Worm (Caenorhabditis elegans) whole organism, L4 larva: ENCODE measurements around the gene col-8.
A peak's percentile ranks its signal among the peaks of the same experiment; 100 is the strongest.

Source experiments
- F10B5.3 ChIP-seq: sonication (generic microtip); optimal IDR thresholded peaks from 2 replicates; lab custom pipeline; 2016; ENCODE audit warnings: mild to moderate bottlenecking, missing genetic modification characterization, missing compliant biosample characterization
- R02D3.7 ChIP-seq: fragments of 150-350 bp; sonication (generic microtip); optimal IDR thresholded peaks from 3 replicates; lab custom pipeline; 2014; ENCODE audit warnings: missing biosample characterization, missing genetic modification characterization
- T20F7.1 ChIP-seq: fragments of 200-800 bp; sonication (Bioruptor generic); optimal IDR thresholded peaks from 2 replicates; lab custom pipeline; 2018; ENCODE audit warnings: mild to moderate bottlenecking, missing genetic modification characterization, missing compliant biosample characterization
- T26A8.4 ChIP-seq: fragments of 200-800 bp; sonication (Bioruptor generic); IDR thresholded peaks from 2 replicates; pipeline ENCODE4 v1.3.6; 2022; ENCODE audit warnings: missing genetic modification characterization, missing compliant biosample characterization
- Y105C5A.15 ChIP-seq: fragments of 200-800 bp; sonication (Bioruptor generic); IDR thresholded peaks from 2 replicates; pipeline ENCODE4 v1.3.6; 2022; ENCODE audit warnings: missing genetic modification characterization, missing compliant biosample characterization
- Y75B8A.6 ChIP-seq: fragments of 200-800 bp; sonication (Bioruptor generic); IDR thresholded peaks from 2 replicates; pipeline ENCODE4 v1.3.6; 2022; ENCODE audit warnings: missing genetic modification reagents, missing genetic modification characterization, missing compliant biosample characterization
- ZK337.2 ChIP-seq: fragments of 200-800 bp; sonication (Bioruptor generic); IDR thresholded peaks from 2 replicates; pipeline ENCODE4 v1.3.6; 2022; ENCODE audit warnings: missing genetic modification reagents, missing genetic modification characterization, missing compliant biosample characterization
- aha-1 ChIP-seq: fragments of 150-350 bp; peaks from one replicate; lab custom pipeline; 2014; ENCODE audit warnings: missing biosample characterization, missing genetic modification characterization
- ama-1 ChIP-seq: fragments of 150-350 bp; optimal IDR thresholded peaks from 2 replicates; lab custom pipeline; 2014; ENCODE audit warnings: inconsistent platforms, mixed read lengths
- arid-1 ChIP-seq: fragments of 200-800 bp; sonication (Bioruptor generic); conservative IDR thresholded peaks from 2 replicates; pipeline ENCODE4 v1.3.6; 2022; ENCODE audit warnings: missing genetic modification reagents, missing genetic modification characterization, missing compliant biosample characterization
- ceh-20 ChIP-seq: fragments of 200-800 bp; sonication (Bioruptor generic); IDR thresholded peaks from 2 replicates; pipeline ENCODE4 v1.3.6; 2022; ENCODE audit warnings: missing genetic modification reagents, missing genetic modification characterization, missing compliant biosample characterization
- ceh-28 ChIP-seq: fragments of 150-350 bp; optimal IDR thresholded peaks from 2 replicates; lab custom pipeline; 2014; ENCODE audit warnings: missing biosample characterization, missing genetic modification reagents, missing genetic modification characterization
- ctbp-1 ChIP-seq: fragments of 200-800 bp; sonication (Bioruptor generic); IDR thresholded peaks from 2 replicates; pipeline ENCODE4 v1.3.6; 2022; ENCODE audit warnings: missing genetic modification reagents, missing genetic modification characterization, missing compliant biosample characterization
- daf-12 ChIP-seq: fragments of 150-350 bp; optimal IDR thresholded peaks from 2 replicates; lab custom pipeline; 2014; ENCODE audit warnings: missing biosample characterization, missing genetic modification reagents, missing genetic modification characterization
- daf-8 ChIP-seq: fragments of 200-800 bp; sonication (Bioruptor generic); IDR thresholded peaks from 2 replicates; pipeline ENCODE4 v1.3.6; 2022; ENCODE audit warnings: missing genetic modification characterization, missing compliant biosample characterization
- dmd-6 ChIP-seq: fragments of 200-800 bp; sonication (Bioruptor generic); IDR thresholded peaks from 2 replicates; pipeline ENCODE4 v1.3.6; 2022; ENCODE audit warnings: missing genetic modification reagents, missing genetic modification characterization, missing compliant biosample characterization
- dmd-8 ChIP-seq: fragments of 200-800 bp; sonication (Bioruptor generic); IDR thresholded peaks from 2 replicates; pipeline ENCODE4 v1.3.6; 2022; ENCODE audit warnings: missing genetic modification characterization, missing compliant biosample characterization
- dmd-9 ChIP-seq: fragments of 200-800 bp; sonication (Bioruptor generic); IDR thresholded peaks from 2 replicates; pipeline ENCODE4 v1.3.6; 2022; ENCODE audit warnings: missing genetic modification reagents, missing genetic modification characterization, missing compliant biosample characterization
- dpl-1 ChIP-seq: fragments of 150-350 bp; optimal IDR thresholded peaks from 2 replicates; lab custom pipeline; 2014; ENCODE audit warnings: missing biosample characterization, missing genetic modification reagents, missing genetic modification characterization
- duxl-1 ChIP-seq: sonication (generic microtip); optimal IDR thresholded peaks from 2 replicates; lab custom pipeline; 2016; ENCODE audit warnings: mild to moderate bottlenecking, missing genetic modification characterization, moderate library complexity, missing compliant biosample characterization; ENCODE audit not compliant: poor library complexity
- egl-27 ChIP-seq: sonication (generic microtip); optimal IDR thresholded peaks from 3 replicates; lab custom pipeline; 2017; ENCODE audit warnings: missing biosample characterization, missing genetic modification reagents, missing genetic modification characterization
- hlh-30 ChIP-seq: sonication (generic microtip); optimal IDR thresholded peaks from 2 replicates; lab custom pipeline; 2017; ENCODE audit warnings: antibody characterized with exemption, mild to moderate bottlenecking, missing genetic modification characterization, missing compliant biosample characterization; ENCODE audit not compliant: insufficient read depth
- lim-7 ChIP-seq: fragments of 200-800 bp; sonication (Bioruptor generic); IDR thresholded peaks from 2 replicates; pipeline ENCODE4 v1.3.6; 2022; ENCODE audit warnings: missing genetic modification characterization, missing compliant biosample characterization
- lin-15B ChIP-seq: fragments of 150-350 bp; sonication (generic microtip); optimal IDR thresholded peaks from 3 replicates; lab custom pipeline; 2014; ENCODE audit warnings: missing biosample characterization, missing genetic modification characterization
- lin-29 ChIP-seq: fragments of 200-800 bp; sonication (Bioruptor generic); IDR thresholded peaks from 2 replicates; pipeline ENCODE4 v1.3.6; 2022; ENCODE audit warnings: missing genetic modification reagents, missing genetic modification characterization, missing compliant biosample characterization
- lin-39 ChIP-seq: fragments of 150-350 bp; optimal IDR thresholded peaks from 2 replicates; lab custom pipeline; 2014; ENCODE audit warnings: missing biosample characterization, missing genetic modification reagents, missing genetic modification characterization
- lir-3 ChIP-seq: sonication (generic microtip); optimal IDR thresholded peaks from 2 replicates; lab custom pipeline; 2016; ENCODE audit warnings: mild to moderate bottlenecking, missing genetic modification characterization, missing compliant biosample characterization
- mdl-1 ChIP-seq, 2 experiments: fragments of 150-350 bp in 1 of 2; sonication (generic microtip) in 1 of 2; optimal IDR thresholded peaks; 2 replicates each; lab custom pipeline; 2014 to 2017; ENCODE audit warnings: missing biosample characterization in 2 of 2, missing genetic modification characterization in 2 of 2
- nhr-11 ChIP-seq: fragments of 150-350 bp; optimal IDR thresholded peaks from 2 replicates; lab custom pipeline; 2014; ENCODE audit warnings: missing biosample characterization, missing genetic modification characterization
- nhr-237 ChIP-seq: sonication (generic microtip); optimal IDR thresholded peaks from 2 replicates; lab custom pipeline; 2017; ENCODE audit warnings: missing biosample characterization, missing genetic modification characterization
- nhr-28 ChIP-seq: fragments of 150-350 bp; optimal IDR thresholded peaks from 2 replicates; lab custom pipeline; 2014; ENCODE audit warnings: missing biosample characterization, missing genetic modification characterization
- nhr-48 ChIP-seq: sonication (generic microtip); optimal IDR thresholded peaks from 2 replicates; lab custom pipeline; 2016; ENCODE audit warnings: mild to moderate bottlenecking, missing genetic modification characterization, missing compliant biosample characterization
- nhr-6 ChIP-seq: fragments of 150-350 bp; optimal IDR thresholded peaks from 2 replicates; lab custom pipeline; 2014; ENCODE audit warnings: missing biosample characterization, missing genetic modification characterization
- nhr-77 ChIP-seq: fragments of 150-350 bp; optimal IDR thresholded peaks from 2 replicates; lab custom pipeline; 2014; ENCODE audit warnings: missing biosample characterization, missing genetic modification characterization
- php-3 ChIP-seq: fragments of 200-800 bp; sonication (Bioruptor generic); IDR thresholded peaks from 2 replicates; pipeline ENCODE4 v1.3.6; 2022; ENCODE audit warnings: missing genetic modification reagents, missing genetic modification characterization, missing compliant biosample characterization
- rbr-2 ChIP-seq: sonication (generic microtip); optimal IDR thresholded peaks from 2 replicates; lab custom pipeline; 2016; ENCODE audit warnings: missing genotype, missing genetic modification characterization, missing compliant biosample characterization
- sdz-12 ChIP-seq: fragments of 200-800 bp; sonication (Bioruptor generic); optimal IDR thresholded peaks from 2 replicates; lab custom pipeline; 2018; ENCODE audit warnings: mild to moderate bottlenecking, missing genetic modification characterization, missing compliant biosample characterization
- set-16 ChIP-seq: fragments of 200-800 bp; sonication (Bioruptor generic); IDR thresholded peaks from 2 replicates; pipeline ENCODE4 v1.3.6; 2022; ENCODE audit warnings: missing genetic modification reagents, missing genetic modification characterization, missing compliant biosample characterization
- snpc-4 ChIP-seq: fragments of 150-350 bp; optimal IDR thresholded peaks from 2 replicates; lab custom pipeline; 2014; ENCODE audit warnings: missing biosample characterization, missing genetic modification characterization
- tag-97 ChIP-seq: fragments of 200-800 bp; sonication (Bioruptor generic); IDR thresholded peaks from 2 replicates; pipeline ENCODE4 v1.3.6; 2022; ENCODE audit warnings: missing genetic modification characterization, missing compliant biosample characterization
- tra-1 ChIP-seq: fragments of 200-800 bp; sonication (Bioruptor generic); IDR thresholded peaks from 2 replicates; pipeline ENCODE4 v1.3.6; 2022; ENCODE audit warnings: missing genetic modification reagents, missing genetic modification characterization, missing compliant biosample characterization
- unc-62 ChIP-seq, 3 experiments: fragments of 150-350 bp in 1 of 3; sonication (generic microtip); optimal IDR thresholded peaks in 2 of 3; peaks in 1 of 3; 1 replicate in 1 of 3; 2 replicates in 2 of 3; lab custom pipeline; 2014 to 2017; ENCODE audit warnings: missing biosample characterization in 3 of 3, missing genetic modification characterization in 3 of 3, missing genetic modification reagents in 3 of 3, missing genotype in 1 of 3
- zag-1 ChIP-seq: fragments of 150-350 bp; optimal IDR thresholded peaks from 2 replicates; lab custom pipeline; 2014; ENCODE audit warnings: missing biosample characterization, missing genetic modification characterization
- zfp-3 ChIP-seq: fragments of 200-800 bp; sonication (Bioruptor generic); conservative IDR thresholded peaks from 2 replicates; pipeline ENCODE4 v1.3.6; 2022; ENCODE audit warnings: missing genetic modification reagents, missing genetic modification characterization, missing compliant biosample characterization

Gene col-8

ce11 chrIII:7064185-7064584 is 43.8 kb upstream of the col-8 start, which contains the start of gene R01H2.4:
R01H2.4 (minus strand) TSS chrIII:7064285.
- no peak for TF ChIP-seq Y75B8A.6
- no peak for TF ChIP-seq tag-97 (GFP tag; lab: Robert Waterston, UW)
- TF ChIP-seq snpc-4 (tag; lab: Kevin White, UChicago), result no peak
- TF ChIP-seq set-16 (GFP tag; lab: Robert Waterston, UW), result no peak
- no peak for TF ChIP-seq daf-12 (tag; lab: Kevin White, UChicago)
- TF ChIP-seq dmd-8 (GFP tag; lab: Robert Waterston, UW), result no peak
- no peak for TF ChIP-seq mdl-1 (tag; optimal IDR thresholded peaks at IDR 0.05; lab: Kevin White, UChicago)
- TF ChIP-seq zfp-3, result no peak
- no peak for TF ChIP-seq dpl-1
- no peak for TF ChIP-seq lin-29
- TF ChIP-seq Y105C5A.15, result no peak
- no peak for TF ChIP-seq nhr-6 (tag; lab: Kevin White, UChicago)
- no peak for TF ChIP-seq php-3 (GFP tag; lab: Robert Waterston, UW)
- TF ChIP-seq, all 104 proteins: peak for 0

ce11 chrIII:7063061-7063460 is 42.7 kb upstream of the col-8 start:
- TF ChIP-seq aha-1 (tag; lab: Kevin White, UChicago) (peak; percentile 93), daf-8 (GFP tag; lab: Robert Waterston, UW) (no peak)

ce11 chrIII:7062580-7062979 is 42.2 kb upstream of the col-8 start, which contains the start of gene R01H2.1:
R01H2.1 (plus strand) TSS chrIII:7062880.
- no peak for TF ChIP-seq rbr-2 (tag; lab: Kevin White, UChicago)
- TF ChIP-seq F10B5.3 (tag; lab: Kevin White, UChicago), result no peak
- TF ChIP-seq lir-3 (tag; lab: Kevin White, UChicago), result no peak
- no peak for TF ChIP-seq duxl-1 (tag; lab: Kevin White, UChicago)
- no peak for TF ChIP-seq sdz-12 (GFP tag; lab: Kevin White, UChicago)
- no peak for TF ChIP-seq daf-12 (tag; lab: Kevin White, UChicago)
- no peak for TF ChIP-seq dmd-6 (GFP tag; lab: Robert Waterston, UW)
- TF ChIP-seq egl-27 (tag; lab: Kevin White, UChicago), result no peak
- TF ChIP-seq dmd-9 (GFP tag; lab: Robert Waterston, UW), result no peak
- no peak for TF ChIP-seq tra-1 (GFP tag; lab: Robert Waterston, UW)
- TF ChIP-seq nhr-28 (tag; lab: Kevin White, UChicago), result no peak
- no peak for TF ChIP-seq zag-1 (tag; lab: Kevin White, UChicago)
- no peak for TF ChIP-seq nhr-77 (tag; lab: Kevin White, UChicago)
- no peak for TF ChIP-seq T26A8.4 (GFP tag; lab: Robert Waterston, UW)

- no peak for TF ChIP-seq ceh-20
- no peak for TF ChIP-seq nhr-237 (tag; lab: Kevin White, UChicago)
These were observed 40.2 kb upstream of the col-8 start, which contains the start of gene egg-2 for ce11 chrIII:7060531-7061095. egg-2 (minus strand) TSS chrIII:7060583.

- TF ChIP-seq lin-39 (tag; lab: Kevin White, UChicago), result no peak
- TF ChIP-seq nhr-48 (tag; lab: Kevin White, UChicago), result no peak
- no peak for TF ChIP-seq ceh-28 (tag; lab: Kevin White, UChicago)
- TF ChIP-seq hlh-30 (tag; lab: Kevin White, UChicago), result no peak
- TF ChIP-seq ZK337.2 (GFP tag; lab: Robert Waterston, UW), result no peak
- no peak for TF ChIP-seq tra-1 (GFP tag; lab: Robert Waterston, UW)
- TF ChIP-seq unc-62 (GFP tag; optimal IDR thresholded peaks at IDR 0.05 in 1 of 2; lab: Kevin White, UChicago), result no peak
- no peak for TF ChIP-seq unc-62 (tag; optimal IDR thresholded peaks at IDR 0.05; lab: Kevin White, UChicago)
- TF ChIP-seq dmd-6 (GFP tag; lab: Robert Waterston, UW), result no peak
- no peak for TF ChIP-seq lim-7 (GFP tag; lab: Robert Waterston, UW)
- TF ChIP-seq arid-1, result no peak
- TF ChIP-seq ctbp-1 (GFP tag; lab: Robert Waterston, UW), result no peak
- no peak for TF ChIP-seq lin-15B (tag; lab: Kevin White, UChicago)
- TF ChIP-seq zfp-3, result no peak
- no peak for TF ChIP-seq Y75B8A.6
- no peak for TF ChIP-seq T20F7.1 (GFP tag; lab: Kevin White, UChicago)
- no peak for TF ChIP-seq nhr-11 (tag; lab: Kevin White, UChicago)
- no peak for TF ChIP-seq sdz-12 (GFP tag; lab: Kevin White, UChicago)
- no peak for TF ChIP-seq ama-1 (lab: Kevin White, UChicago)
- no peak for TF ChIP-seq set-16 (GFP tag; lab: Robert Waterston, UW)
- TF ChIP-seq R02D3.7 (tag; lab: Kevin White, UChicago), result no peak
These were observed 35.8 kb upstream of the col-8 start, which contains the start of gene R01H2.2 for ce11 chrIII:7056241-7056640. R01H2.2 (plus strand) TSS chrIII:7056541.
